Worm (Caenorhabditis elegans) whole organism, young adult: Measurements from ENCODE around the gene F41G4.13.

Source experiments
- B0035.1 ChIP-seq: sonication (generic microtip); optimal IDR thresholded peaks from 2 replicates; lab custom pipeline; 2016; ENCODE audit warnings: missing genetic modification characterization, mild to moderate bottlenecking, missing compliant biosample characterization, missing genotype, missing genetic modification reagents
- B0336.3 ChIP-seq: fragments of 200-800 bp; sonication (Bioruptor generic); IDR thresholded peaks from 2 replicates; pipeline ENCODE4 v1.3.6; 2022; ENCODE audit warnings: missing genetic modification characterization, missing compliant biosample characterization
- C17E4.6 ChIP-seq: fragments of 200-800 bp; sonication (Bioruptor generic); IDR thresholded peaks from 2 replicates; pipeline ENCODE4 v1.3.6; 2022; ENCODE audit warnings: missing genetic modification reagents, missing genetic modification characterization, missing compliant biosample characterization
- F10E7.11 ChIP-seq: sonication (generic microtip); optimal IDR thresholded peaks from 2 replicates; lab custom pipeline; 2017; ENCODE audit warnings: mild to moderate bottlenecking, missing genetic modification characterization, moderate library complexity, missing compliant biosample characterization
- F22D6.2 ChIP-seq: sonication (generic microtip); optimal IDR thresholded peaks from 2 replicates; lab custom pipeline; 2016; ENCODE audit warnings: mild to moderate bottlenecking, missing genetic modification characterization, missing compliant biosample characterization
- F33H1.4 ChIP-seq: fragments of 200-800 bp; sonication (Bioruptor generic); IDR thresholded peaks from 2 replicates; pipeline ENCODE4 v1.3.6; 2022; ENCODE audit warnings: missing genetic modification reagents, missing genetic modification characterization, missing compliant biosample characterization
- F52B5.7 ChIP-seq: sonication (generic microtip); optimal IDR thresholded peaks from 2 replicates; lab custom pipeline; 2016; ENCODE audit warnings: mild to moderate bottlenecking, missing genetic modification characterization, missing compliant biosample characterization
- F57C9.4 ChIP-seq: sonication (generic microtip); optimal IDR thresholded peaks from 2 replicates; lab custom pipeline; 2017; ENCODE audit warnings: mild to moderate bottlenecking, missing genetic modification characterization, missing compliant biosample characterization
- K11D2.4 ChIP-seq: fragments of 200-800 bp; sonication (Bioruptor generic); IDR thresholded peaks from 2 replicates; pipeline ENCODE4 v1.3.6; 2022; ENCODE audit warnings: missing genetic modification reagents, missing genetic modification characterization, missing compliant biosample characterization
- Y79H2A.3 ChIP-seq: fragments of 200-800 bp; sonication (Bioruptor generic); conservative IDR thresholded peaks from 2 replicates; pipeline ENCODE4 v1.3.6; 2022; ENCODE audit warnings: missing genetic modification reagents, missing genetic modification characterization, missing compliant biosample characterization
- Y95B8A.8 ChIP-seq: fragments of 200-800 bp; sonication (Bioruptor generic); IDR thresholded peaks from 2 replicates; pipeline ENCODE4 v1.3.6; 2022; ENCODE audit warnings: missing genetic modification reagents, missing genetic modification characterization, missing compliant biosample characterization
- attf-3 ChIP-seq: fragments of 200-800 bp; sonication (Bioruptor generic); conservative IDR thresholded peaks from 2 replicates; pipeline ENCODE4 v1.3.6; 2022; ENCODE audit warnings: missing genetic modification reagents, missing genetic modification characterization, missing compliant biosample characterization
- cebp-1 ChIP-seq, 2 experiments: fragments of 200-800 bp in 1 of 2; sonication (Bioruptor generic) in 1 of 2; sonication (generic microtip) in 1 of 2; IDR thresholded peaks in 1 of 2; optimal IDR thresholded peaks in 1 of 2; 2 replicates each; pipeline versions ENCODE4 v1.3.6 to Lab custom; 2017 to 2022; ENCODE audit warnings: missing compliant biosample characterization in 2 of 2, missing genetic modification characterization in 2 of 2, mild to moderate bottlenecking in 1 of 2, missing genetic modification reagents in 1 of 2, moderate library complexity in 1 of 2
- cebp-2 ChIP-seq: fragments of 200-800 bp; sonication (Bioruptor generic); IDR thresholded peaks from 2 replicates; pipeline ENCODE4 v1.3.6; 2022; ENCODE audit warnings: missing genetic modification characterization, missing compliant biosample characterization
- ceh-27 ChIP-seq: fragments of 200-800 bp; sonication (Bioruptor generic); optimal IDR thresholded peaks from 2 replicates; lab custom pipeline; 2018; ENCODE audit warnings: mild to moderate bottlenecking, missing genetic modification characterization, moderate library complexity, missing compliant biosample characterization
- ceh-58 ChIP-seq: fragments of 200-800 bp; sonication (Bioruptor generic); IDR thresholded peaks from 2 replicates; pipeline ENCODE4 v1.3.6; 2022; ENCODE audit warnings: missing genetic modification characterization, missing compliant biosample characterization
- chd-7 ChIP-seq: sonication (generic microtip); optimal IDR thresholded peaks from 2 replicates; lab custom pipeline; 2016; ENCODE audit warnings: mild to moderate bottlenecking, missing genetic modification characterization, moderate library complexity, missing compliant biosample characterization
- dox-1 ChIP-seq: fragments of 200-800 bp; sonication (Bioruptor generic); IDR thresholded peaks from 2 replicates; pipeline ENCODE4 v1.3.6; 2022; ENCODE audit warnings: missing genetic modification reagents, missing genetic modification characterization, missing compliant biosample characterization
- egrh-3 ChIP-seq: fragments of 200-800 bp; sonication (Bioruptor generic); IDR thresholded peaks from 2 replicates; pipeline ENCODE4 v1.3.6; 2022; ENCODE audit warnings: missing genetic modification reagents, missing genetic modification characterization, missing compliant biosample characterization
- ekl-4 ChIP-seq: fragments of 200-800 bp; sonication (Bioruptor generic); IDR thresholded peaks from 2 replicates; pipeline ENCODE4 v1.3.6; 2022; ENCODE audit warnings: missing genetic modification reagents, missing genetic modification characterization, missing compliant biosample characterization
- ets-4 ChIP-seq: fragments of 200-800 bp; sonication (Bioruptor generic); optimal IDR thresholded peaks from 2 replicates; lab custom pipeline; 2018; ENCODE audit warnings: mild to moderate bottlenecking, missing genetic modification characterization, missing compliant biosample characterization
- gei-17 ChIP-seq: fragments of 200-800 bp; sonication (Bioruptor generic); optimal IDR thresholded peaks from 2 replicates; lab custom pipeline; 2018; ENCODE audit warnings: mild to moderate bottlenecking, missing genetic modification characterization, missing compliant biosample characterization
- hlh-12 ChIP-seq: sonication (generic microtip); optimal IDR thresholded peaks from 2 replicates; lab custom pipeline; 2016; ENCODE audit warnings: missing genetic modification characterization, missing compliant biosample characterization
- hlh-26 ChIP-seq: fragments of 200-800 bp; sonication (Bioruptor generic); conservative IDR thresholded peaks from 2 replicates; pipeline ENCODE4 v1.3.6; 2022; ENCODE audit warnings: missing genetic modification reagents, missing genetic modification characterization, missing compliant biosample characterization
- hmg-1.2 ChIP-seq: fragments of 200-800 bp; sonication (Bioruptor generic); IDR thresholded peaks from 2 replicates; pipeline ENCODE4 v1.3.6; 2022; ENCODE audit warnings: missing genetic modification reagents, missing genetic modification characterization, missing compliant biosample characterization
- hmg-20 ChIP-seq: fragments of 200-800 bp; sonication (Bioruptor generic); IDR thresholded peaks from 2 replicates; pipeline ENCODE4 v1.3.6; 2022; ENCODE audit warnings: missing genetic modification reagents, missing genetic modification characterization, missing compliant biosample characterization
- hrde-1 ChIP-seq: sonication (generic microtip); optimal IDR thresholded peaks from 2 replicates; lab custom pipeline; 2016; ENCODE audit warnings: missing genetic modification characterization, mild to moderate bottlenecking, missing compliant biosample characterization, moderate library complexity, missing genotype, missing genetic modification reagents, borderline replicate concordance
- let-526 ChIP-seq: fragments of 200-800 bp; sonication (Bioruptor generic); IDR thresholded peaks from 2 replicates; pipeline ENCODE4 v1.3.6; 2022; ENCODE audit warnings: missing genetic modification reagents, missing genetic modification characterization, missing compliant biosample characterization
- lin-26 ChIP-seq: fragments of 200-800 bp; sonication (Bioruptor generic); IDR thresholded peaks from 2 replicates; pipeline ENCODE4 v1.3.6; 2022; ENCODE audit warnings: missing genetic modification reagents, missing genetic modification characterization, missing compliant biosample characterization
- lin-40 ChIP-seq: sonication (generic microtip); optimal IDR thresholded peaks from 2 replicates; lab custom pipeline; 2016; ENCODE audit warnings: missing genetic modification characterization, mild to moderate bottlenecking, missing compliant biosample characterization, missing genotype, missing genetic modification reagents
- lin-54 ChIP-seq: fragments of 200-800 bp; sonication (Bioruptor generic); optimal IDR thresholded peaks from 2 replicates; lab custom pipeline; 2018; ENCODE audit warnings: mild to moderate bottlenecking, missing genetic modification characterization, missing compliant biosample characterization
- lir-1 ChIP-seq: fragments of 200-800 bp; sonication (Bioruptor generic); conservative IDR thresholded peaks from 2 replicates; pipeline ENCODE4 v1.3.6; 2022; ENCODE audit warnings: missing genetic modification reagents, missing genetic modification characterization, missing compliant biosample characterization
- mcd-1 ChIP-seq: fragments of 200-800 bp; sonication (Bioruptor generic); IDR thresholded peaks from 2 replicates; pipeline ENCODE4 v1.3.6; 2022; ENCODE audit warnings: missing genetic modification reagents, missing genetic modification characterization, missing compliant biosample characterization
- mes-4 ChIP-seq: sonication (generic microtip); optimal IDR thresholded peaks from 2 replicates; lab custom pipeline; 2016; ENCODE audit warnings: missing genotype, missing genetic modification characterization, missing compliant biosample characterization
- nhr-179 ChIP-seq: sonication (generic microtip); optimal IDR thresholded peaks from 2 replicates; lab custom pipeline; 2016; ENCODE audit warnings: mild to moderate bottlenecking, missing genetic modification characterization, missing compliant biosample characterization
- nhr-80 ChIP-seq: sonication (generic microtip); optimal IDR thresholded peaks from 2 replicates; lab custom pipeline; 2016; ENCODE audit warnings: missing genetic modification characterization, missing compliant biosample characterization
- pbrm-1 ChIP-seq: fragments of 200-800 bp; sonication (Bioruptor generic); IDR thresholded peaks from 2 replicates; pipeline ENCODE4 v1.3.6; 2022; ENCODE audit warnings: missing genetic modification reagents, missing genetic modification characterization, missing compliant biosample characterization
- rec-8 ChIP-seq, 2 experiments: sonication (generic microtip); optimal IDR thresholded peaks; 2 replicates each; lab custom pipeline; 2016; ENCODE audit warnings: mild to moderate bottlenecking in 2 of 2, missing genetic modification characterization in 2 of 2, missing genetic modification reagents in 2 of 2, missing genotype in 2 of 2, missing biosample characterization in 1 of 2, missing compliant biosample characterization in 1 of 2, moderate library complexity in 1 of 2
- snpc-1.1 ChIP-seq: sonication (generic microtip); optimal IDR thresholded peaks from 2 replicates; lab custom pipeline; 2017; ENCODE audit warnings: missing genetic modification characterization, mild to moderate bottlenecking, missing compliant biosample characterization, antibody characterized with exemption, moderate library complexity, missing genotype, missing genetic modification reagents; ENCODE audit not compliant: insufficient read depth
- snpc-3.4 ChIP-seq: sonication (generic microtip); optimal IDR thresholded peaks from 2 replicates; lab custom pipeline; 2017; ENCODE audit warnings: missing genetic modification characterization, mild to moderate bottlenecking, missing compliant biosample characterization, antibody characterized with exemption, moderate library complexity, missing genotype, missing genetic modification reagents
- sptf-2 ChIP-seq: fragments of 200-800 bp; sonication (Bioruptor generic); optimal IDR thresholded peaks from 2 replicates; lab custom pipeline; 2018; ENCODE audit warnings: mild to moderate bottlenecking, missing genetic modification characterization, missing compliant biosample characterization
- tlf-1 ChIP-seq: fragments of 200-800 bp; sonication (Bioruptor generic); optimal IDR thresholded peaks from 2 replicates; lab custom pipeline; 2018; ENCODE audit warnings: mild to moderate bottlenecking, missing genetic modification characterization, missing compliant biosample characterization
- unc-130 ChIP-seq: sonication (generic microtip); optimal IDR thresholded peaks from 2 replicates; lab custom pipeline; 2016; ENCODE audit warnings: missing genetic modification reagents, missing genetic modification characterization, missing compliant biosample characterization
- xnd-1 ChIP-seq: sonication (generic microtip); optimal IDR thresholded peaks from 2 replicates; lab custom pipeline; 2016; ENCODE audit warnings: missing genotype, missing genetic modification reagents, missing genetic modification characterization, missing compliant biosample characterization
- zfh-2 ChIP-seq: fragments of 200-800 bp; sonication (Bioruptor generic); conservative IDR thresholded peaks from 2 replicates; pipeline ENCODE4 v1.3.6; 2022; ENCODE audit warnings: missing genetic modification reagents, missing genetic modification characterization, missing compliant biosample characterization
- zim-3 ChIP-seq: sonication (generic microtip); optimal IDR thresholded peaks from 2 replicates; lab custom pipeline; 2017; ENCODE audit warnings: mild to moderate bottlenecking, missing genetic modification characterization, moderate library complexity, missing compliant biosample characterization
- ztf-26 ChIP-seq: sonication (generic microtip); optimal IDR thresholded peaks from 2 replicates; lab custom pipeline; 2017; ENCODE audit warnings: missing genetic modification characterization, missing compliant biosample characterization
- ztf-28 ChIP-seq: fragments of 200-800 bp; sonication (Bioruptor generic); IDR thresholded peaks from 2 replicates; pipeline ENCODE4 v1.3.6; 2022; ENCODE audit warnings: missing genetic modification reagents, missing genetic modification characterization, missing compliant biosample characterization

The F41G4.13 gene

ce11 chrX:16796826-16797225 lies 37.8 kb downstream of the F41G4.13 start (continued):
- no peak for TF ChIP-seq hrde-1 (tag; lab: Kevin White, UChicago)
- peak; percentile 52; the same call in 1 of the 2 replicates for TF ChIP-seq attf-3 (GFP tag; lab: Robert Waterston, UW)
- peak; percentile 64 for TF ChIP-seq tlf-1 (GFP tag; lab: Kevin White, UChicago)
- no peak for TF ChIP-seq mes-4 (tag; lab: Kevin White, UChicago)
- TF ChIP-seq lir-1, result peak; percentile 73
- TF ChIP-seq zim-3, result no peak
- peak; percentile 61 for TF ChIP-seq mcd-1 (GFP tag; lab: Robert Waterston, UW)
- no peak for TF ChIP-seq hmg-20 (GFP tag; lab: Robert Waterston, UW)
- TF ChIP-seq egrh-3 (GFP tag; lab: Robert Waterston, UW), result 0 out of 2 replicates have a peak, but pooled peaks have one; percentile 9
- TF ChIP-seq lin-26, result peak; percentile 65; the same call in 1 of the 2 replicates
- no peak for TF ChIP-seq ztf-28 (GFP tag; lab: Robert Waterston, UW)
- TF ChIP-seq chd-7 (tag; lab: Kevin White, UChicago), result peak; percentile 85
- no peak for TF ChIP-seq Y79H2A.3 (GFP tag; lab: Robert Waterston, UW)
- peak; percentile 66 for TF ChIP-seq F22D6.2
- TF ChIP-seq pbrm-1 (GFP tag; lab: Robert Waterston, UW), result peak; percentile 65
- no peak for TF ChIP-seq ceh-58
- no peak for TF ChIP-seq cebp-2 (GFP tag; lab: Robert Waterston, UW)
- TF ChIP-seq zfh-2 (GFP tag; lab: Robert Waterston, UW), result peak; percentile 91
- no peak for TF ChIP-seq F33H1.4
- no peak for TF ChIP-seq xnd-1 (tag; lab: Kevin White, UChicago)
- no peak for TF ChIP-seq unc-130 (GFP tag; lab: Kevin White, UChicago)
- TF ChIP-seq ets-4 (GFP tag; lab: Kevin White, UChicago), result peak; percentile 45
- TF ChIP-seq hlh-26, result no peak
- TF ChIP-seq K11D2.4 (GFP tag; lab: Robert Waterston, UW), result peak; percentile 79
- peak; percentile 90 for TF ChIP-seq ztf-26
- TF ChIP-seq B0336.3, result peak; percentile 89
- no peak for TF ChIP-seq snpc-1.1 (tag; lab: Kevin White, UChicago)
- TF ChIP-seq F57C9.4 (tag; lab: Kevin White, UChicago), result no peak
- no peak for TF ChIP-seq nhr-179
- TF ChIP-seq lin-54 (GFP tag; lab: Kevin White, UChicago), result peak; percentile 48
- TF ChIP-seq let-526, result peak; percentile 74; the same call in 1 of the 2 replicates
- no peak for TF ChIP-seq hlh-12 (tag; lab: Kevin White, UChicago)
- TF ChIP-seq Y95B8A.8 (GFP tag; lab: Robert Waterston, UW), result 0 out of 2 replicates have a peak, but pooled peaks have one; percentile 8
- TF ChIP-seq dox-1 (GFP tag; lab: Robert Waterston, UW), result peak; percentile 69
- TF ChIP-seq gei-17 (GFP tag; lab: Kevin White, UChicago), result peak; percentile 63
- peak; percentile 81 for TF ChIP-seq cebp-1 (GFP tag; IDR thresholded peaks at IDR 0.05; lab: Robert Waterston, UW)
- peak; percentile 88 for TF ChIP-seq cebp-1 (tag; optimal IDR thresholded peaks at IDR 0.05; lab: Kevin White, UChicago)
- TF ChIP-seq C17E4.6 (GFP tag; lab: Robert Waterston, UW), result no peak
- peak; percentile 86 for TF ChIP-seq ceh-27
- peak; percentile 82 for TF ChIP-seq nhr-80
- peak; percentile 90 for TF ChIP-seq lin-40
- peak; percentile 69 for TF ChIP-seq ekl-4
- TF ChIP-seq rec-8 (tag; optimal IDR thresholded peaks at IDR 0.05; lab: Kevin White, UChicago), result no peak
- peak; percentile 24 for TF ChIP-seq B0035.1 (tag; lab: Kevin White, UChicago)
- peak; percentile 81 for TF ChIP-seq hmg-1.2 (GFP tag; lab: Robert Waterston, UW)
- TF ChIP-seq snpc-3.4 (tag; lab: Kevin White, UChicago), result no peak
- TF ChIP-seq F52B5.7 (tag; lab: Kevin White, UChicago), result peak; percentile 57
- TF ChIP-seq sptf-2, result no peak
- no peak for TF ChIP-seq F10E7.11 (tag; lab: Kevin White, UChicago)
